Worm (Caenorhabditis elegans): Measurements from ENCODE around the gene kcc-2.

Gene kcc-2

DNA sequence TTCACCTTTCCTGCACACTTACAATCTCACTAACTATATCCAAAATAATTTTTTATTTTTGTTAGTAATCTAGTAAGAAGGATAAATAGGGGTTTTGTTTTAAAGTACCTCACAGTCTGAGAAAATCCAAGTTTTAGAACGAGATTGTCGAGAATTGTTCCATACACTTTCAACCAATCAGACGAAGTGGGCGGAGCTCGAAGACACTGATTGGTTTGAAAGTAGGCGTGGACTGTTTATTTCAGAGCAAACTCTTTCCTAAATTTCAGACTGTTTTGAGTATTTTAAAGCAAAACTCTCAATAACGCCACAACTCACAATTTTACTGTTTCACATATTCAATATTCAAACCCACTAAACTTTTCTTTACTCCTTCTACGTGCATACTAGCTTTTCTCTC is 30.2 kb downstream of the kcc-2 start:
- no peak for TF ChIP-seq ztf-23 (GFP tag; IDR thresholded peaks at IDR 0.05)
- no peak for TF ChIP-seq cog-1 (tag; optimal IDR thresholded peaks at IDR 0.05)
- no peak for TF ChIP-seq ref-1 (GFP tag; conservative IDR thresholded peaks at IDR 0.05)
- TF ChIP-seq flt-1 (GFP tag; IDR thresholded peaks at IDR 0.05): no peak
- TF ChIP-seq klf-2 (GFP tag; conservative IDR thresholded peaks at IDR 0.05): no peak
- no peak for TF ChIP-seq ztf-29 (GFP tag; IDR thresholded peaks at IDR 0.05)

- no peak for TF ChIP-seq tab-1 (GFP tag; IDR thresholded peaks at IDR 0.05)
- no peak for TF ChIP-seq klf-2 (GFP tag; conservative IDR thresholded peaks at IDR 0.05)
- no peak for TF ChIP-seq cog-1 (tag; optimal IDR thresholded peaks at IDR 0.05)
- no peak for TF ChIP-seq ztf-29 (GFP tag; IDR thresholded peaks at IDR 0.05)
Measured at ce11 chrIV:6076128-6076527, 35.4 kb downstream of the kcc-2 start, which contains the start of gene cpg-20. Gene cpg-20, minus strand, starts transcription at chrIV:6076228.

ce11 chrIV:6079925-6080324 is 39.1 kb downstream of the kcc-2 start, which contains the start of gene ugt-19:
Gene ugt-19, minus strand, starts transcription at chrIV:6079952.
- TF ChIP-seq T22C8.4 (GFP tag; IDR thresholded peaks at IDR 0.05) (no peak), flt-1 (GFP tag; IDR thresholded peaks at IDR 0.05) (no peak), med-1 (GFP tag; optimal IDR thresholded peaks at IDR 0.05; ENCODE audit: insufficient read depth) (no peak), tab-1 (GFP tag; IDR thresholded peaks at IDR 0.05) (no peak), cog-1 (tag; optimal IDR thresholded peaks at IDR 0.05) (no peak), ztf-23 (GFP tag; IDR thresholded peaks at IDR 0.05) (no peak), klf-2 (GFP tag; conservative IDR thresholded peaks at IDR 0.05) (no peak), ztf-29 (GFP tag; IDR thresholded peaks at IDR 0.05) (no peak), ref-1 (GFP tag; conservative IDR thresholded peaks at IDR 0.05) (no peak)

DNA sequence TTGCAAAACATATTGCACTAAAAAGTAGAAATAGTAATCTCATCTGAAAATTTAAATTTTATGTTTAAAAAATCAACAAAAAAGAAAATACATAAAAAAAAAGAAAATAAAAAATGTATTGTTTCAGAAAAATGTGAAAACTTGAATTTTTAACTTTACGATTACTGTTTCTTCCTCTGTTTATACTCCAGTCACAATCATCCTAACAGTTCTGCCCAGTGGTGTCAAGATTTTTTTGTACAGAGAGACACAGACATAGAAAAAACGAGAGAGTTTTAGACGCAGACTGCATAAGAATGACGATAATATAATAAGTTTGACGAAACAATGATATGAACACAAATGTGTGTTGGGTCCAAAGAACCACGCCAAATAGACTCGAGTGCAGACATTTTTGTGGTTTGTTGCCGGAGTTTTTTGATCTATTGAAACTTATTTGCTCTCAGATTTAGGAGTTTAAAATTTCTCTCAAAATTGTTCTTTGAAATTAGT is 42.8 kb downstream of the kcc-2 start, which contains the start of gene ugt-20:
Gene ugt-20, minus strand, starts transcription at position 51 of the 492 bp plus-strand sequence.
- TF ChIP-seq flt-1 (GFP tag; IDR thresholded peaks at IDR 0.05): no peak
- TF ChIP-seq ref-1 (GFP tag; conservative IDR thresholded peaks at IDR 0.05): no peak
- TF ChIP-seq klf-2 (GFP tag; conservative IDR thresholded peaks at IDR 0.05): no peak
- no peak for TF ChIP-seq cog-1 (tag; optimal IDR thresholded peaks at IDR 0.05)
- TF ChIP-seq ztf-29 (GFP tag; IDR thresholded peaks at IDR 0.05): no peak
- no peak for TF ChIP-seq tab-1 (GFP tag; IDR thresholded peaks at IDR 0.05)
- no peak for TF ChIP-seq T22C8.4 (GFP tag; IDR thresholded peaks at IDR 0.05)
- no peak for TF ChIP-seq med-1 (GFP tag; optimal IDR thresholded peaks at IDR 0.05; ENCODE audit: insufficient read depth)
- no peak for TF ChIP-seq ztf-23 (GFP tag; IDR thresholded peaks at IDR 0.05)

ce11 chrIV:6086479-6086878 is 45.7 kb downstream of the kcc-2 start:
- TF ChIP-seq ztf-23 (GFP tag; IDR thresholded peaks at IDR 0.05) (no peak), med-1 (GFP tag; optimal IDR thresholded peaks at IDR 0.05; ENCODE audit: insufficient read depth) (no peak), tab-1 (GFP tag; IDR thresholded peaks at IDR 0.05) (no peak), ztf-29 (GFP tag; IDR thresholded peaks at IDR 0.05) (no peak), flt-1 (GFP tag; IDR thresholded peaks at IDR 0.05) (no peak), T22C8.4 (GFP tag; IDR thresholded peaks at IDR 0.05) (no peak), ref-1 (GFP tag; conservative IDR thresholded peaks at IDR 0.05) (no peak), klf-2 (GFP tag; conservative IDR thresholded peaks at IDR 0.05) (no peak), cog-1 (tag; optimal IDR thresholded peaks at IDR 0.05) (no peak)

ce11 chrIV:6092313-6092712 is 51.5 kb downstream of the kcc-2 start, which contains the start of gene K08B4.7:
Gene K08B4.7, minus strand, starts transcription at chrIV:6092413.
- TF ChIP-seq med-1 (GFP tag; optimal IDR thresholded peaks at IDR 0.05; ENCODE audit: insufficient read depth): no peak
- no peak for TF ChIP-seq klf-2 (GFP tag; conservative IDR thresholded peaks at IDR 0.05)
- no peak for TF ChIP-seq T22C8.4 (GFP tag; IDR thresholded peaks at IDR 0.05)
- no peak for TF ChIP-seq tab-1 (GFP tag; IDR thresholded peaks at IDR 0.05)
- TF ChIP-seq flt-1 (GFP tag; IDR thresholded peaks at IDR 0.05): no peak
- TF ChIP-seq cog-1 (tag; optimal IDR thresholded peaks at IDR 0.05): no peak
- no peak for TF ChIP-seq ztf-29 (GFP tag; IDR thresholded peaks at IDR 0.05)

DNA sequence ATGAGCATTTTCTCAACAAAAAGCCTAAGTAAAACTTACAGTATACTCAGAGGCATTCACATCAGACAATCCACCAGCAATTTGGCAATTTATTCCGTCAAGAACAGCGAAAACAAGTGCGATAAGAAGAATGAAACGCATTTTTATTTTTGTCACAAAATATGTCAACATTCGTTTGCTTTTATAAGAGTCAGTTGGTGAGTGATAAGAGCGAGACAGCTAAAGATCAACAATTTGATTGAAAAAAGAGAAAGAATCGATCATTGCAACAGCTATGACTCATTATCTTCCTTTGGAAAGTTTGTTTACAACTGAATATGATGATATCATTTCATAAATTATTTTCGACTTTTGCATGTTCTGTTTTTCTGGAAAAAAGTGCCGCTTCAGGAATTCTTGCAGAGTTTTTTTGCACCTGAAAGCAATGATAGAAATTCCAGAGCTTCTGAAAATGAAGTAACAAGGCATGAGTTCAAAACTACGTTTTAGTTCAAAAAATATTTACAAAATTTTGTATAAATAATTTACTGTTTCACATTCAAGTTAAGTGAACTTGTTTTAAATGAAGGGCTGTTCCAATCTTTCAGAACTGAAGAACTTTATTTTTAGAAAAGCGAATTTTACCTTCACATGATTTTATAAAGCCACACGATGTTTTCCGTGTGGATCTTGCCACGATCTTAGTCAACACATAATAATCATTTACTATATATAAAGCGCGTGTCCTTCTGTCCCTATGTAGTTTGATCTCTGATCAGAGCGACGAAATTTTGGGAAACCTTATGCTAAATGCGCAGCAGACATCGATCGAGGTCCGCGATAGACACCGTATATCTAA is 52.9 kb downstream of the kcc-2 start, which contains the start of gene cpi-1:
Gene cpi-1, minus strand, starts transcription at position 204 of the 838 bp plus-strand sequence.
- TF ChIP-seq tab-1 (GFP tag; IDR thresholded peaks at IDR 0.05): no peak
- no peak for TF ChIP-seq flt-1 (GFP tag; IDR thresholded peaks at IDR 0.05)
- TF ChIP-seq med-1 (GFP tag; optimal IDR thresholded peaks at IDR 0.05; ENCODE audit: insufficient read depth): no peak
- TF ChIP-seq cog-1 (tag; optimal IDR thresholded peaks at IDR 0.05): no peak
- no peak for TF ChIP-seq T22C8.4 (GFP tag; IDR thresholded peaks at IDR 0.05)
- no peak for TF ChIP-seq ztf-29 (GFP tag; IDR thresholded peaks at IDR 0.05)
- TF ChIP-seq ref-1 (GFP tag; conservative IDR thresholded peaks at IDR 0.05): no peak
- TF ChIP-seq ztf-23 (GFP tag; IDR thresholded peaks at IDR 0.05): no peak
- no peak for TF ChIP-seq klf-2 (GFP tag; conservative IDR thresholded peaks at IDR 0.05)

DNA sequence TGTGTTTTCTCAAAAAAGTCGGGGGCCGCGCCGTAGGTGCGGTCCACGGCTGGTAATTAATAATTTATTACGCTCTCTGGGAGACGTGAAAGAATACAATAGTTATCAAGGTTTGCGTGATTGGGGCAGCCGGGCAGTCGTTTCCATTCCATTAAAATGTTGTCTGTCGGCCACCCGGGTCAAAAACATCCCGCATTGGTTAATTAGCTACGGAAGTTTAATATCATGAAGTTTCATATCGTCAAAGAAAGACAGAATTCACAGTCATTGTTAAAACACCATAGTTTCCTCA is 53.5 kb downstream of the kcc-2 start:
- TF ChIP-seq ref-1 (GFP tag; conservative IDR thresholded peaks at IDR 0.05) (no peak), ztf-23 (GFP tag; IDR thresholded peaks at IDR 0.05) (no peak)

DNA sequence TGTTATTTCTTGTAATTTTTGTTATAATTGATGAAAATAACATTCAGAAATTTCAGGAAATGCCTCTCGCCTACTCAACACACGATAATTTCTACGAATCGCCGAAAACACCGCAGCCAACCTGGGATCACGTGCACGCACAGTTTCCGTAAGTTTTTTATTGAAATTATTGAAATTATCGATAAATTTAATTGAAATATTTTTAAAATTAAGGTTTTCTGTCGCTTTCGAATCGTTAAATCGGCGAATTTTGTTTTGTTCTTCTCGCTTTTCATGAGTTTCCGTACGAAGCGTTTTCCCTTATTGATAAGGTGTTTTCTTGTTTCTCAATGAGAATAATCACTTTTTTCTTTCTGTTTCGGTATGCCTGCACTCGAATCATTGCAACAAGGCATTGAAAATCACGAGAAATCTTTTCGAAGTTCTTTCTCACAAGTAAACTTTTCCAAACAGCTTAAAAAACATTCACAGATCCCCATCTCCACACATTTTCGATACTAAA is 54.6 kb downstream of the kcc-2 start, which contains the start of gene lag-1:
Gene lag-1, plus strand, starts transcription at position 51 of the 502 bp plus-strand sequence.
- TF ChIP-seq flt-1 (GFP tag; IDR thresholded peaks at IDR 0.05): no peak

All from whole organism, midembryonic.